Fruit fly (Drosophila melanogaster): ENCODE data around the gene tup.

tup gene

dm6 chr2L:18906615-18907014 is 25.6 kb upstream of the tup start:
- TF ChIP-seq psq (optimal IDR thresholded peaks at IDR 0.05) (no peak), usp (GFP tag; optimal IDR thresholded peaks at IDR 0.05) (no peak), EcR (GFP tag; optimal IDR thresholded peaks at IDR 0.05) (no peak), CG8478 (optimal IDR thresholded peaks at IDR 0.05) (no peak), Dll (optimal IDR thresholded peaks at IDR 0.05) (no peak), pan (optimal IDR thresholded peaks at IDR 0.05) (no peak)

dm6 chr2L:18900976-18901375 is 19.9 kb upstream of the tup start:
- no peak for TF ChIP-seq EcR (GFP tag; optimal IDR thresholded peaks at IDR 0.05)
- TF ChIP-seq usp (GFP tag; optimal IDR thresholded peaks at IDR 0.05): no peak
- TF ChIP-seq CG8478 (optimal IDR thresholded peaks at IDR 0.05): no peak
- TF ChIP-seq pan (optimal IDR thresholded peaks at IDR 0.05): no peak
- no peak for TF ChIP-seq psq (optimal IDR thresholded peaks at IDR 0.05)
- no peak for TF ChIP-seq Dll (optimal IDR thresholded peaks at IDR 0.05)

dm6 chr2L:18899862-18900261 is 18.8 kb upstream of the tup start:
- TF ChIP-seq psq (optimal IDR thresholded peaks at IDR 0.05) (no peak), usp (GFP tag; optimal IDR thresholded peaks at IDR 0.05) (no peak), CG8478 (optimal IDR thresholded peaks at IDR 0.05) (no peak), Dll (optimal IDR thresholded peaks at IDR 0.05) (no peak), EcR (GFP tag; optimal IDR thresholded peaks at IDR 0.05) (no peak), pan (optimal IDR thresholded peaks at IDR 0.05) (no peak)

dm6 chr2L:18899254-18899653 is 18.2 kb upstream of the tup start:
- TF ChIP-seq EcR (GFP tag; optimal IDR thresholded peaks at IDR 0.05) (no peak), pan (optimal IDR thresholded peaks at IDR 0.05) (no peak), psq (optimal IDR thresholded peaks at IDR 0.05) (no peak), usp (GFP tag; optimal IDR thresholded peaks at IDR 0.05) (no peak), Dll (optimal IDR thresholded peaks at IDR 0.05) (no peak), CG8478 (optimal IDR thresholded peaks at IDR 0.05) (no peak)

dm6 chr2L:18897992-18898391 is 16.9 kb upstream of the tup start:
- TF ChIP-seq EcR (GFP tag; optimal IDR thresholded peaks at IDR 0.05): no peak
- TF ChIP-seq pan (optimal IDR thresholded peaks at IDR 0.05): no peak
- no peak for TF ChIP-seq usp (GFP tag; optimal IDR thresholded peaks at IDR 0.05)
- no peak for TF ChIP-seq CG8478 (optimal IDR thresholded peaks at IDR 0.05)
- TF ChIP-seq Dll (optimal IDR thresholded peaks at IDR 0.05): no peak
- TF ChIP-seq psq (optimal IDR thresholded peaks at IDR 0.05): no peak

- TF ChIP-seq Dll (optimal IDR thresholded peaks at IDR 0.05): no peak
- TF ChIP-seq pan (optimal IDR thresholded peaks at IDR 0.05): no peak
- no peak for TF ChIP-seq EcR (GFP tag; optimal IDR thresholded peaks at IDR 0.05)
- TF ChIP-seq usp (GFP tag; optimal IDR thresholded peaks at IDR 0.05): no peak
- TF ChIP-seq psq (optimal IDR thresholded peaks at IDR 0.05): no peak
- TF ChIP-seq CG8478 (optimal IDR thresholded peaks at IDR 0.05): no peak
These were observed 15.9 kb upstream of the tup start for dm6 chr2L:18896818-18897578.

- TF ChIP-seq psq (optimal IDR thresholded peaks at IDR 0.05) (no peak), Dll (optimal IDR thresholded peaks at IDR 0.05) (no peak), pan (optimal IDR thresholded peaks at IDR 0.05) (no peak), EcR (GFP tag; optimal IDR thresholded peaks at IDR 0.05) (no peak), usp (GFP tag; optimal IDR thresholded peaks at IDR 0.05) (no peak), CG8478 (optimal IDR thresholded peaks at IDR 0.05) (no peak)
These were observed 15.3 kb upstream of the tup start for dm6 chr2L:18896371-18896770.

- TF ChIP-seq Dll (optimal IDR thresholded peaks at IDR 0.05) (no peak), CG8478 (optimal IDR thresholded peaks at IDR 0.05) (no peak), psq (optimal IDR thresholded peaks at IDR 0.05) (no peak), EcR (GFP tag; optimal IDR thresholded peaks at IDR 0.05) (no peak), usp (GFP tag; optimal IDR thresholded peaks at IDR 0.05) (no peak), pan (optimal IDR thresholded peaks at IDR 0.05) (no peak)
These were observed 14.1 kb upstream of the tup start for dm6 chr2L:18894998-18895732.

- TF ChIP-seq EcR (GFP tag; optimal IDR thresholded peaks at IDR 0.05) (no peak), CG8478 (optimal IDR thresholded peaks at IDR 0.05) (no peak), usp (GFP tag; optimal IDR thresholded peaks at IDR 0.05) (no peak), psq (optimal IDR thresholded peaks at IDR 0.05) (no peak), pan (optimal IDR thresholded peaks at IDR 0.05) (no peak), Dll (optimal IDR thresholded peaks at IDR 0.05) (no peak)
These were observed 9.0 kb upstream of the tup start for dm6 chr2L:18890087-18890486.

dm6 chr2L:18889311-18889710 is 8.2 kb upstream of the tup start:
- TF ChIP-seq pan (optimal IDR thresholded peaks at IDR 0.05): no peak
- no peak for TF ChIP-seq EcR (GFP tag; optimal IDR thresholded peaks at IDR 0.05)
- no peak for TF ChIP-seq Dll (optimal IDR thresholded peaks at IDR 0.05)
- no peak for TF ChIP-seq usp (GFP tag; optimal IDR thresholded peaks at IDR 0.05)
- TF ChIP-seq psq (optimal IDR thresholded peaks at IDR 0.05): no peak
- no peak for TF ChIP-seq CG8478 (optimal IDR thresholded peaks at IDR 0.05)

- no peak for TF ChIP-seq CG8478 (optimal IDR thresholded peaks at IDR 0.05)
These were observed 5.8 kb upstream of the tup start for dm6 chr2L:18886904-18887303.

- TF ChIP-seq Dll (optimal IDR thresholded peaks at IDR 0.05) (no peak), pan (optimal IDR thresholded peaks at IDR 0.05) (no peak), usp (GFP tag; optimal IDR thresholded peaks at IDR 0.05) (no peak), psq (optimal IDR thresholded peaks at IDR 0.05) (no peak), EcR (GFP tag; optimal IDR thresholded peaks at IDR 0.05) (no peak), CG8478 (optimal IDR thresholded peaks at IDR 0.05) (no peak)
These were observed 3.7 kb upstream of the tup start for dm6 chr2L:18884783-18885182.

All from whole organism.